Worm (Caenorhabditis elegans): Measurements from ENCODE around the gene R05G6.3.

ce11 chrIV:7543662-7544061 lies 27.3 kb downstream of the R05G6.3 start:
- TF ChIP-seq ceh-19 (GFP tag; optimal IDR thresholded peaks at IDR 0.05) (no peak), nhr-232 (tag; optimal IDR thresholded peaks at IDR 0.05) (no peak), ztf-16 (tag; optimal IDR thresholded peaks at IDR 0.05) (no peak), syd-9 (tag; optimal IDR thresholded peaks at IDR 0.05) (no peak), ama-1 (optimal IDR thresholded peaks at IDR 0.05) (no peak), ahr-1 (tag; optimal IDR thresholded peaks at IDR 0.05) (no peak), ceh-31 (tag; optimal IDR thresholded peaks at IDR 0.05) (no peak)

Data from whole organism, late embryonic.